Fruit fly (Drosophila melanogaster): Measurements from ENCODE around the gene AlaRS-m.

- no peak for TF ChIP-seq acj6 (GFP tag; optimal IDR thresholded peaks at IDR 0.05)
- TF ChIP-seq CG6808 (GFP tag; optimal IDR thresholded peaks at IDR 0.05), result no peak
- TF ChIP-seq Eip78C (GFP tag), result peak; percentile 2
- TF ChIP-seq ss (GFP tag; optimal IDR thresholded peaks at IDR 0.05), result peak; percentile 13 to 47
- TF ChIP-seq OdsH (GFP tag; optimal IDR thresholded peaks at IDR 0.05), result no peak
- TF ChIP-seq Hr39 (GFP tag; optimal IDR thresholded peaks at IDR 0.05), result no peak
- TF ChIP-seq Met (GFP tag; optimal IDR thresholded peaks at IDR 0.05), result no peak
- TF ChIP-seq fd85E (GFP tag; optimal IDR thresholded peaks at IDR 0.05), result no peak
- TF ChIP-seq CG1621 (tag; optimal IDR thresholded peaks at IDR 0.05), result no peak
- no peak for TF ChIP-seq CG8319 (GFP tag; optimal IDR thresholded peaks at IDR 0.05)
- no peak for TF ChIP-seq CG7368 (GFP tag; optimal IDR thresholded peaks at IDR 0.05)
- TF ChIP-seq CG15336 (GFP tag; IDR thresholded peaks at IDR 0.05), result no peak
Observed at dm6 chr3L:5132966-5133365, 12.9 kb upstream of the AlaRS-m start, which contains the start of gene CG15213.

All from whole organism, prepupa.